Worm (Caenorhabditis elegans) whole organism, mixed stage, embryonic: Measurements from ENCODE around the gene srh-99.

Experiments
- M03D4.4 ChIP-seq: sonication (generic microtip); optimal IDR thresholded peaks from 2 replicates; lab custom pipeline; 2017; ENCODE audit warnings: mild to moderate bottlenecking, missing genetic modification characterization, missing compliant biosample characterization
- bed-3 ChIP-seq: fragments of 200-800 bp; sonication (Bioruptor generic); optimal IDR thresholded peaks from 3 replicates; lab custom pipeline; 2018; ENCODE audit warnings: mild to moderate bottlenecking, missing genetic modification characterization, moderate library complexity, missing compliant biosample characterization
- blmp-1 ChIP-seq: fragments of 150-350 bp; optimal IDR thresholded peaks from 2 replicates; lab custom pipeline; 2014; ENCODE audit warnings: missing biosample characterization, missing genetic modification characterization
- ceh-43 ChIP-seq: fragments of 200-800 bp; sonication (Bioruptor generic); optimal IDR thresholded peaks from 2 replicates; lab custom pipeline; 2018; ENCODE audit warnings: mild to moderate bottlenecking, missing genetic modification characterization, moderate library complexity, missing compliant biosample characterization
- ceh-83 ChIP-seq: fragments of 200-800 bp; sonication (Bioruptor generic); optimal IDR thresholded peaks from 2 replicates; lab custom pipeline; 2018; ENCODE audit warnings: mild to moderate bottlenecking, missing genetic modification characterization, missing compliant biosample characterization
- ces-1 ChIP-seq: fragments of 150-350 bp; optimal IDR thresholded peaks from 2 replicates; lab custom pipeline; 2014; ENCODE audit warnings: missing biosample characterization, missing genetic modification reagents, missing genetic modification characterization
- cnd-1 ChIP-seq: fragments of 200-800 bp; sonication (Bioruptor generic); optimal IDR thresholded peaks from 2 replicates; lab custom pipeline; 2018; ENCODE audit warnings: mild to moderate bottlenecking, missing genetic modification characterization, missing compliant biosample characterization
- drap-1 ChIP-seq: fragments of 200-800 bp; sonication (Bioruptor generic); optimal IDR thresholded peaks from 3 replicates; lab custom pipeline; 2018; ENCODE audit warnings: mild to moderate bottlenecking, missing genetic modification characterization, missing compliant biosample characterization
- elt-1 ChIP-seq: sonication (generic microtip); optimal IDR thresholded peaks from 2 replicates; lab custom pipeline; 2017; ENCODE audit warnings: missing genetic modification characterization, mild to moderate bottlenecking, missing compliant biosample characterization, antibody characterized with exemption, moderate library complexity, borderline replicate concordance; ENCODE audit not compliant: insufficient read depth
- elt-3 ChIP-seq: fragments of 150-350 bp; optimal IDR thresholded peaks from 2 replicates; lab custom pipeline; 2014; ENCODE audit warnings: missing biosample characterization, missing genetic modification characterization
- flh-1 ChIP-seq: fragments of 200-800 bp; sonication (Bioruptor generic); optimal IDR thresholded peaks from 2 replicates; lab custom pipeline; 2018; ENCODE audit warnings: mild to moderate bottlenecking, missing genetic modification characterization, moderate library complexity, missing compliant biosample characterization
- ham-2 ChIP-seq: fragments of 200-800 bp; sonication (Bioruptor generic); optimal IDR thresholded peaks from 2 replicates; lab custom pipeline; 2018; ENCODE audit warnings: mild to moderate bottlenecking, missing genetic modification characterization, missing compliant biosample characterization
- hlh-1 ChIP-seq: fragments of 150-350 bp; optimal IDR thresholded peaks from 2 replicates; lab custom pipeline; 2014; ENCODE audit warnings: missing biosample characterization, missing genetic modification reagents, missing genetic modification characterization
- lin-13 ChIP-seq: fragments of 150-350 bp; optimal IDR thresholded peaks from 2 replicates; lab custom pipeline; 2014; ENCODE audit warnings: missing biosample characterization, missing genetic modification characterization
- lin-32 ChIP-seq: fragments of 200-800 bp; sonication (Bioruptor generic); optimal IDR thresholded peaks from 2 replicates; lab custom pipeline; 2018; ENCODE audit warnings: mild to moderate bottlenecking, missing genetic modification characterization, missing compliant biosample characterization
- lsy-2 ChIP-seq: fragments of 150-350 bp; optimal IDR thresholded peaks from 2 replicates; lab custom pipeline; 2014; ENCODE audit warnings: missing biosample characterization, missing genetic modification characterization
- mab-5 ChIP-seq: fragments of 150-350 bp; optimal IDR thresholded peaks from 2 replicates; lab custom pipeline; 2014; ENCODE audit warnings: missing biosample characterization, missing genetic modification characterization
- mep-1 ChIP-seq: fragments of 150-350 bp; optimal IDR thresholded peaks from 2 replicates; lab custom pipeline; 2017; ENCODE audit warnings: missing biosample characterization, missing genetic modification reagents, missing genetic modification characterization, inconsistent platforms
- mls-2 ChIP-seq: sonication (generic microtip); optimal IDR thresholded peaks from 2 replicates; lab custom pipeline; 2016; ENCODE audit warnings: mild to moderate bottlenecking, missing genetic modification characterization, moderate library complexity, missing compliant biosample characterization
- nhr-12 ChIP-seq: fragments of 150-350 bp; optimal IDR thresholded peaks from 2 replicates; lab custom pipeline; 2014; ENCODE audit warnings: missing biosample characterization, missing genetic modification characterization
- nhr-2 ChIP-seq: fragments of 150-350 bp; optimal IDR thresholded peaks from 2 replicates; lab custom pipeline; 2014; ENCODE audit warnings: missing biosample characterization, missing genetic modification characterization
- nhr-28 ChIP-seq: fragments of 150-350 bp; optimal IDR thresholded peaks from 2 replicates; lab custom pipeline; 2014; ENCODE audit warnings: missing biosample characterization, missing genetic modification characterization
- nhr-76 ChIP-seq: sonication (generic microtip); optimal IDR thresholded peaks from 2 replicates; lab custom pipeline; 2017; ENCODE audit warnings: missing biosample characterization, missing genetic modification characterization
- pha-4 ChIP-seq: fragments of 150-350 bp; optimal IDR thresholded peaks from 2 replicates; lab custom pipeline; 2018; ENCODE audit warnings: missing biosample characterization, missing genetic modification reagents, missing genetic modification characterization
- sem-2 ChIP-seq: fragments of 200-800 bp; sonication (Bioruptor generic); optimal IDR thresholded peaks from 2 replicates; lab custom pipeline; 2018; ENCODE audit warnings: mild to moderate bottlenecking, missing genetic modification characterization, missing compliant biosample characterization
- snpc-4 ChIP-seq: fragments of 150-350 bp; optimal IDR thresholded peaks from 2 replicates; lab custom pipeline; 2014; ENCODE audit warnings: missing biosample characterization, missing genetic modification characterization
- tbx-8 ChIP-seq: fragments of 200-800 bp; sonication (Bioruptor generic); optimal IDR thresholded peaks from 2 replicates; lab custom pipeline; 2018; ENCODE audit warnings: mild to moderate bottlenecking, missing genetic modification characterization, moderate library complexity, missing compliant biosample characterization
- unc-120 ChIP-seq: sonication (generic microtip); optimal IDR thresholded peaks from 2 replicates; lab custom pipeline; 2017; ENCODE audit warnings: missing genetic modification characterization, missing compliant biosample characterization; ENCODE audit not compliant: poor library complexity, severe bottlenecking
- unc-39 ChIP-seq: fragments of 150-350 bp; optimal IDR thresholded peaks from 2 replicates; lab custom pipeline; 2014; ENCODE audit warnings: missing biosample characterization, missing genetic modification characterization
- unc-62 ChIP-seq: fragments of 150-350 bp; optimal IDR thresholded peaks from 2 replicates; lab custom pipeline; 2014; ENCODE audit warnings: missing biosample characterization, missing genetic modification reagents, missing genetic modification characterization
- zip-8 ChIP-seq: fragments of 150-350 bp; optimal IDR thresholded peaks from 2 replicates; lab custom pipeline; 2014; ENCODE audit warnings: missing biosample characterization, missing genetic modification characterization
- ztf-11 ChIP-seq: fragments of 150-350 bp; optimal IDR thresholded peaks from 2 replicates; lab custom pipeline; 2014; ENCODE audit warnings: missing biosample characterization, missing genetic modification characterization

srh-99 gene

DNA sequence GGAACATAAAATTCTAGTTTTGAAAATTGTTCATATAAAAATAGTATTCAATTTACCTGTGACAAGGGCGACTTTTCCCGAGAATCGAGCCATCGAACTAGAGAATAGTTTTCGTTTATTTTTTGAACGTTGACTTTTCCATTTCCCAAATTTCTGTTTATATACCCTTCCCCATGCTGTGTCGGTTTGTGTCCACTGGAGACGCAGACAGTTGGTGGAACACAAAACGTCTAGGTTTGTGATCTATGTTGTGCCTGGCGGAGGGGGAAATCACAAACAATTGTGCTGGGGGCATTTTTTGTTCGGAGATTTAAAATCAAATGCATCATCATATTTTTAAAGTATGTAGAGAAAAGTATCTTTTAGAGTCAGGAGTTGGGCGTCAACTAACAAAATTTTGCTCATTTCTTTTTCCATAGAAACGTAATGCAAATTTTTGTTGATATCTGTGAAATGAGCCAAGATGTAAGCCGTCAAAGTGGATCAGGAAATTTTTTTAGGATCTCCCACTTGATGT is 27.4 kb upstream of the srh-99 start, which contains the start of gene nta-1:
TSS of gene nta-1 (minus strand) at position 131 of the 517 bp plus-strand sequence.
- TF ChIP-seq ceh-43 (GFP tag; lab: Kevin White, UChicago): no peak

DNA sequence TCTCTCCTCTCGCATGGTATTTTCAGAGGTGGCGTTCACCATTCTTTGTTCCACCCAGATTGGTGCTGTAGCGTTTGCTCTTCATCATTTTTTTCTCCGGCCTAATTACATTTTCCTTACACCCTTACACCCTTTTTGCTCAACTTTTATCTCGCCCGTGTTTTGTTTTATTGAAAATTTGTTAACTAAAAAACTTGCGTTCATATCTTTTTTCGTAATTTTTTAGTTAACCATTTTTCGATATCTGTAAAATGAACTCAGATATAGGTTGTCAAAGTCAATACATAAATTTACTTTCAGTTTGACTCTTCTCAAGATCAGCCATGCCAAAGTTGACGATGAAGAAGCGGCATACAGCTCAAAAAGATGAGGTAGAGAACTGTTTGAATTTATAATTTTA is 25.2 kb upstream of the srh-99 start, which contains the start of gene F12E12.1:
TSS of gene F12E12.1 (plus strand) at position 301 of the 400 bp plus-strand sequence.
- TF ChIP-seq nhr-28 (tag; lab: Kevin White, UChicago) (no peak), pha-4 (tag; lab: Kevin White, UChicago) (no peak), nhr-12 (no peak), mls-2 (no peak), flh-1 (no peak), unc-62 (GFP tag; lab: Kevin White, UChicago) (no peak), ces-1 (GFP tag; lab: Kevin White, UChicago) (no peak), nhr-2 (tag; lab: Kevin White, UChicago) (no peak), ceh-83 (GFP tag; lab: Kevin White, UChicago) (no peak), blmp-1 (tag; lab: Kevin White, UChicago) (no peak), ztf-11 (tag; lab: Kevin White, UChicago) (no peak), sem-2 (no peak), lin-13 (tag; lab: Kevin White, UChicago) (no peak), snpc-4 (tag; lab: Kevin White, UChicago) (no peak), mab-5 (tag; lab: Kevin White, UChicago) (no peak), unc-120 (tag; lab: Kevin White, UChicago) (no peak)

DNA sequence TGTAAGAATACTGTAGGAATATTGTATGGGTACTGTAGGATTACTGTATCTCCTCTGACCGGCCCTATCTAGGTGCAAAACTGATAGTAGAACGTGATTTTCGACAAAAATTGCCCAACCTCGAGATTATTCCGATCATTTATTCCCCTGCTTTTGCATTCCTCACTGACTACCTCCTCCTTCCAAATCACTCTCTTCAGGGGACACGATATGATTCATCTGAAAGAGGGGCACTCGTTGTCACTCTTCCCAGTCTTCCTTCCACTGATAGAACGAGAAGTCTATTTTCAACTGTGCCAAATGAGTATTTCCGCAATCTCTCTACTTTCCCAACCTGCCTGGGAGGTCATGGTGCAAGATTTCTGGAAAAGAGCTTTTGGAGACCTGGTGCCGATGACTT is 23.3 kb upstream of the srh-99 start, which contains the start of gene F12E12.2:
TSS of gene F12E12.2 (plus strand) at position 301 of the 400 bp plus-strand sequence.
- TF ChIP-seq blmp-1 (tag; lab: Kevin White, UChicago): no peak
- TF ChIP-seq unc-39 (tag; lab: Kevin White, UChicago): no peak
- TF ChIP-seq mep-1 (tag; lab: Kevin White, UChicago): no peak
- no peak for TF ChIP-seq mls-2
- TF ChIP-seq ceh-43 (GFP tag; lab: Kevin White, UChicago): no peak
- TF ChIP-seq cnd-1: no peak
- no peak for TF ChIP-seq bed-3 (GFP tag; lab: Kevin White, UChicago)
- TF ChIP-seq ham-2 (GFP tag; lab: Kevin White, UChicago): no peak
- TF ChIP-seq lsy-2 (tag; lab: Kevin White, UChicago): no peak
- no peak for TF ChIP-seq ceh-83 (GFP tag; lab: Kevin White, UChicago)
- no peak for TF ChIP-seq lin-32 (GFP tag; lab: Kevin White, UChicago)

DNA sequence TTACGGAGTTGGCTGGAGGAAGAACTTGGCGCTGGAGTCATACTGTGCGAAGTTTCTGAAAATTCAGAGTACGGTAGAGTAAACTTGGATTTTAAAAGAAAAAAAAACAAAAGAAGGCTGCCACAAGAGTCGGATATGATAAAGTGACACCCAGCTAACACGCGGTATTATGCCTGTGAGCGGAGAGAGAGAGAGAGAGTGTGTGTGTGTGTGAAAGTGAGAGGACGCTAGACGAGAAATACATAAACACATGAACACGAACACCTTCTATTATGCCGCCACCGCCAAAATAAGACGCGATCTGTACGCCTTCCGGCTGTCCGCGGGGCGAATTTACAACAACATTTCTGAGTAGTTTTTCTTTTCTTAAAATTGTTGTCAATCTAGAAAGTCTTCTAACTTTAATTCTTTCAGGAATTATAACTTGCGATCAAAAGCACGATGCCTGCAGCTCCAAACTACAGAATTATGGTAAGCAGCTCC is 20.6 kb upstream of the srh-99 start, which contains the start of gene F12E12.6:
TSS of gene F12E12.6 (minus strand) at position 51 of the 483 bp plus-strand sequence.
- no peak for TF ChIP-seq pha-4 (tag; lab: Kevin White, UChicago)
- no peak for TF ChIP-seq unc-39 (tag; lab: Kevin White, UChicago)
- TF ChIP-seq unc-62 (GFP tag; lab: Kevin White, UChicago): no peak
- TF ChIP-seq nhr-12: no peak
- no peak for TF ChIP-seq drap-1
- no peak for TF ChIP-seq elt-3
- TF ChIP-seq snpc-4 (tag; lab: Kevin White, UChicago): no peak
- no peak for TF ChIP-seq unc-120 (tag; lab: Kevin White, UChicago)
- TF ChIP-seq mls-2: no peak
- TF ChIP-seq nhr-76 (tag; lab: Kevin White, UChicago): no peak
- no peak for TF ChIP-seq sem-2
- no peak for TF ChIP-seq mep-1 (tag; lab: Kevin White, UChicago)
- TF ChIP-seq hlh-1 (tag; lab: Kevin White, UChicago): no peak
- no peak for TF ChIP-seq bed-3 (GFP tag; lab: Kevin White, UChicago)
- no peak for TF ChIP-seq elt-1 (tag; lab: Kevin White, UChicago)
- no peak for TF ChIP-seq lsy-2 (tag; lab: Kevin White, UChicago)
- TF ChIP-seq lin-32 (GFP tag; lab: Kevin White, UChicago): no peak
- TF ChIP-seq zip-8 (tag; lab: Kevin White, UChicago): no peak
- no peak for TF ChIP-seq M03D4.4 (tag; lab: Kevin White, UChicago)
- no peak for TF ChIP-seq tbx-8 (GFP tag; lab: Kevin White, UChicago)
